Worm (Caenorhabditis elegans) whole organism, L4 larva: ENCODE measurements around the gene B0218.5.

Experiments
- T20F7.1 ChIP-seq: fragments of 200-800 bp; sonication (Bioruptor generic); optimal IDR thresholded peaks from 2 replicates; lab custom pipeline; 2018; ENCODE audit warnings: mild to moderate bottlenecking, missing genetic modification characterization, missing compliant biosample characterization
- T26A8.4 ChIP-seq: fragments of 200-800 bp; sonication (Bioruptor generic); IDR thresholded peaks from 2 replicates; pipeline ENCODE4 v1.3.6; 2022; ENCODE audit warnings: missing genetic modification characterization, missing compliant biosample characterization
- Y105C5A.15 ChIP-seq: fragments of 200-800 bp; sonication (Bioruptor generic); IDR thresholded peaks from 2 replicates; pipeline ENCODE4 v1.3.6; 2022; ENCODE audit warnings: missing genetic modification characterization, missing compliant biosample characterization
- Y75B8A.6 ChIP-seq: fragments of 200-800 bp; sonication (Bioruptor generic); IDR thresholded peaks from 2 replicates; pipeline ENCODE4 v1.3.6; 2022; ENCODE audit warnings: missing genetic modification reagents, missing genetic modification characterization, missing compliant biosample characterization
- ZK337.2 ChIP-seq: fragments of 200-800 bp; sonication (Bioruptor generic); IDR thresholded peaks from 2 replicates; pipeline ENCODE4 v1.3.6; 2022; ENCODE audit warnings: missing genetic modification reagents, missing genetic modification characterization, missing compliant biosample characterization
- ZK546.5 ChIP-seq, 2 experiments: sonication (generic microtip); optimal IDR thresholded peaks; 2 replicates each; lab custom pipeline; 2017; ENCODE audit warnings: missing biosample characterization in 2 of 2, missing genetic modification characterization in 2 of 2
- aha-1 ChIP-seq: fragments of 150-350 bp; peaks from one replicate; lab custom pipeline; 2014; ENCODE audit warnings: missing biosample characterization, missing genetic modification characterization
- attf-4 ChIP-seq: sonication (generic microtip); optimal IDR thresholded peaks from 3 replicates; lab custom pipeline; 2017; ENCODE audit warnings: missing biosample characterization, missing genetic modification characterization
- ces-1 ChIP-seq: fragments of 150-350 bp; sonication (generic microtip); optimal IDR thresholded peaks from 4 replicates; lab custom pipeline; 2014; ENCODE audit warnings: missing biosample characterization, missing genetic modification reagents, missing genetic modification characterization
- daf-19 ChIP-seq: fragments of 200-800 bp; sonication (Bioruptor generic); conservative IDR thresholded peaks from 2 replicates; pipeline ENCODE4 v1.3.6; 2022; ENCODE audit warnings: missing genetic modification characterization, missing compliant biosample characterization
- dmd-6 ChIP-seq: fragments of 200-800 bp; sonication (Bioruptor generic); IDR thresholded peaks from 2 replicates; pipeline ENCODE4 v1.3.6; 2022; ENCODE audit warnings: missing genetic modification reagents, missing genetic modification characterization, missing compliant biosample characterization
- dpl-1 ChIP-seq: fragments of 150-350 bp; optimal IDR thresholded peaks from 2 replicates; lab custom pipeline; 2014; ENCODE audit warnings: missing biosample characterization, missing genetic modification reagents, missing genetic modification characterization
- dve-1 ChIP-seq: sonication (generic microtip); optimal IDR thresholded peaks from 2 replicates; lab custom pipeline; 2017; ENCODE audit warnings: antibody characterized with exemption, mild to moderate bottlenecking, missing genetic modification characterization, missing compliant biosample characterization; ENCODE audit not compliant: insufficient read depth
- egl-27 ChIP-seq: sonication (generic microtip); optimal IDR thresholded peaks from 3 replicates; lab custom pipeline; 2017; ENCODE audit warnings: missing biosample characterization, missing genetic modification reagents, missing genetic modification characterization
- egl-43 ChIP-seq: fragments of 200-800 bp; sonication (Bioruptor generic); IDR thresholded peaks from 2 replicates; pipeline ENCODE4 v1.3.6; 2022; ENCODE audit warnings: missing genetic modification reagents, missing genetic modification characterization, missing compliant biosample characterization
- fkh-10 ChIP-seq: fragments of 150-350 bp; optimal IDR thresholded peaks from 2 replicates; lab custom pipeline; 2014; ENCODE audit warnings: missing biosample characterization, missing genetic modification reagents, missing genetic modification characterization
- gei-8 ChIP-seq: fragments of 200-800 bp; sonication (Bioruptor generic); optimal IDR thresholded peaks from 2 replicates; lab custom pipeline; 2018; ENCODE audit warnings: mild to moderate bottlenecking, missing genetic modification characterization, missing compliant biosample characterization
- hif-1 ChIP-seq, 2 experiments: sonication (generic microtip); optimal IDR thresholded peaks; 2 replicates each; lab custom pipeline; 2016 to 2017; ENCODE audit warnings: missing compliant biosample characterization in 2 of 2, missing genetic modification characterization in 2 of 2, missing genetic modification reagents in 2 of 2, missing genotype in 2 of 2, mild to moderate bottlenecking in 1 of 2
- hlh-11 ChIP-seq: fragments of 200-800 bp; sonication (Bioruptor generic); optimal IDR thresholded peaks from 2 replicates; lab custom pipeline; 2018; ENCODE audit warnings: mild to moderate bottlenecking, missing genetic modification characterization, missing compliant biosample characterization
- hlh-30 ChIP-seq: sonication (generic microtip); optimal IDR thresholded peaks from 2 replicates; lab custom pipeline; 2017; ENCODE audit warnings: antibody characterized with exemption, mild to moderate bottlenecking, missing genetic modification characterization, missing compliant biosample characterization; ENCODE audit not compliant: insufficient read depth
- hmg-1.1 ChIP-seq: fragments of 200-800 bp; sonication (Bioruptor generic); IDR thresholded peaks from 2 replicates; pipeline ENCODE4 v1.3.6; 2022; ENCODE audit warnings: missing genetic modification reagents, missing genetic modification characterization, missing compliant biosample characterization
- jun-1 ChIP-seq: fragments of 150-350 bp; optimal IDR thresholded peaks from 2 replicates; lab custom pipeline; 2014; ENCODE audit warnings: missing biosample characterization, missing genetic modification reagents, missing genetic modification characterization
- lin-1 ChIP-seq: fragments of 200-800 bp; sonication (Bioruptor generic); IDR thresholded peaks from 2 replicates; pipeline ENCODE4 v1.3.6; 2022; ENCODE audit warnings: missing genetic modification reagents, missing genetic modification characterization, missing compliant biosample characterization
- lin-29 ChIP-seq: fragments of 200-800 bp; sonication (Bioruptor generic); IDR thresholded peaks from 2 replicates; pipeline ENCODE4 v1.3.6; 2022; ENCODE audit warnings: missing genetic modification reagents, missing genetic modification characterization, missing compliant biosample characterization
- lin-38 ChIP-seq: fragments of 200-800 bp; sonication (Bioruptor generic); IDR thresholded peaks from 2 replicates; pipeline ENCODE4 v1.3.6; 2022; ENCODE audit warnings: missing genetic modification reagents, missing genetic modification characterization, missing compliant biosample characterization
- lsy-2 ChIP-seq, 2 experiments: fragments of 150-350 bp in 1 of 2; sonication (generic microtip) in 1 of 2; optimal IDR thresholded peaks; 2 replicates each; lab custom pipeline; 2014 to 2017; ENCODE audit warnings: missing biosample characterization in 2 of 2, missing genetic modification characterization in 2 of 2
- madf-5 ChIP-seq, 2 experiments: fragments of 200-800 bp; sonication (Bioruptor generic); IDR thresholded peaks; 2 replicates each; pipeline ENCODE4 v1.3.6; 2022; ENCODE audit warnings: missing compliant biosample characterization in 2 of 2, missing genetic modification characterization in 2 of 2
- mdl-1 ChIP-seq, 2 experiments: fragments of 150-350 bp in 1 of 2; sonication (generic microtip) in 1 of 2; optimal IDR thresholded peaks; 2 replicates each; lab custom pipeline; 2014 to 2017; ENCODE audit warnings: missing biosample characterization in 2 of 2, missing genetic modification characterization in 2 of 2
- mxl-2 ChIP-seq: fragments of 200-800 bp; sonication (Bioruptor generic); conservative IDR thresholded peaks from 2 replicates; pipeline ENCODE4 v1.3.6; 2022; ENCODE audit warnings: missing genetic modification reagents, missing genetic modification characterization, missing compliant biosample characterization
- nhr-10 ChIP-seq: fragments of 150-350 bp; optimal IDR thresholded peaks from 2 replicates; lab custom pipeline; 2014; ENCODE audit warnings: missing biosample characterization, missing genetic modification characterization
- nhr-102 ChIP-seq: sonication (generic microtip); optimal IDR thresholded peaks from 2 replicates; lab custom pipeline; 2016; ENCODE audit warnings: mild to moderate bottlenecking, missing genetic modification characterization, moderate library complexity, missing compliant biosample characterization
- nhr-25 ChIP-seq: sonication (generic microtip); optimal IDR thresholded peaks from 2 replicates; lab custom pipeline; 2017; ENCODE audit warnings: missing genetic modification characterization, mild to moderate bottlenecking, missing compliant biosample characterization, antibody characterized with exemption, moderate library complexity, borderline replicate concordance; ENCODE audit not compliant: insufficient read depth
- nhr-28 ChIP-seq: fragments of 150-350 bp; optimal IDR thresholded peaks from 2 replicates; lab custom pipeline; 2014; ENCODE audit warnings: missing biosample characterization, missing genetic modification characterization
- nhr-41 ChIP-seq: fragments of 200-800 bp; sonication (Bioruptor generic); IDR thresholded peaks from 2 replicates; pipeline ENCODE4 v1.3.6; 2022; ENCODE audit warnings: missing genetic modification reagents, missing genetic modification characterization, missing compliant biosample characterization
- nhr-6 ChIP-seq: fragments of 150-350 bp; optimal IDR thresholded peaks from 2 replicates; lab custom pipeline; 2014; ENCODE audit warnings: missing biosample characterization, missing genetic modification characterization
- nhr-77 ChIP-seq: fragments of 150-350 bp; optimal IDR thresholded peaks from 2 replicates; lab custom pipeline; 2014; ENCODE audit warnings: missing biosample characterization, missing genetic modification characterization
- php-3 ChIP-seq: fragments of 200-800 bp; sonication (Bioruptor generic); IDR thresholded peaks from 2 replicates; pipeline ENCODE4 v1.3.6; 2022; ENCODE audit warnings: missing genetic modification reagents, missing genetic modification characterization, missing compliant biosample characterization
- pqm-1 ChIP-seq: sonication (generic microtip); optimal IDR thresholded peaks from 2 replicates; lab custom pipeline; 2017; ENCODE audit warnings: missing biosample characterization, missing genetic modification characterization
- saeg-2 ChIP-seq: fragments of 200-800 bp; sonication (Bioruptor generic); IDR thresholded peaks from 2 replicates; pipeline ENCODE4 v1.3.6; 2022; ENCODE audit warnings: missing genetic modification reagents, missing genetic modification characterization, missing compliant biosample characterization
- spr-1 ChIP-seq: sonication (generic microtip); optimal IDR thresholded peaks from 2 replicates; lab custom pipeline; 2016; ENCODE audit warnings: mild to moderate bottlenecking, missing genetic modification characterization, missing compliant biosample characterization
- spr-3 ChIP-seq: fragments of 200-800 bp; sonication (Bioruptor generic); optimal IDR thresholded peaks from 2 replicates; lab custom pipeline; 2018; ENCODE audit warnings: mild to moderate bottlenecking, missing genetic modification characterization, missing compliant biosample characterization
- unc-130 ChIP-seq: sonication (generic microtip); optimal IDR thresholded peaks from 2 replicates; lab custom pipeline; 2016; ENCODE audit warnings: missing genetic modification reagents, missing genetic modification characterization, missing compliant biosample characterization
- vab-7 ChIP-seq: fragments of 200-800 bp; sonication (Bioruptor generic); IDR thresholded peaks from 2 replicates; pipeline ENCODE4 v1.3.6; 2022; ENCODE audit warnings: missing genetic modification reagents, missing genetic modification characterization, missing compliant biosample characterization
- zfp-2 ChIP-seq: sonication (generic microtip); optimal IDR thresholded peaks from 2 replicates; lab custom pipeline; 2016; ENCODE audit warnings: mild to moderate bottlenecking, missing genetic modification characterization, missing compliant biosample characterization
- zip-2 ChIP-seq: fragments of 150-350 bp; optimal IDR thresholded peaks from 2 replicates; lab custom pipeline; 2014; ENCODE audit warnings: missing biosample characterization, missing genetic modification characterization

B0218.5 gene

ce11 chrIV:8170264-8170663 lies 13.2 kb upstream of the B0218.5 start:
- TF ChIP-seq lin-29 (GFP tag; lab: Robert Waterston, UW) (no peak), T26A8.4 (no peak), dve-1 (peak; percentile 32), lin-38 (GFP tag; lab: Robert Waterston, UW) (no peak), nhr-28 (peak; percentile 77), Y105C5A.15 (no peak), hmg-1.1 (GFP tag; lab: Robert Waterston, UW) (0 out of 2 replicates have a peak, but pooled peaks have one; percentile 7), dmd-6 (no peak), pqm-1 (tag; lab: Kevin White, UChicago) (no peak), ZK337.2 (GFP tag; lab: Robert Waterston, UW) (no peak), nhr-102 (tag; lab: Kevin White, UChicago) (no peak), hlh-11 (peak; percentile 38), nhr-41 (no peak), saeg-2 (GFP tag; lab: Robert Waterston, UW) (no peak), aha-1 (tag; lab: Kevin White, UChicago) (no peak), nhr-6 (tag; lab: Kevin White, UChicago) (peak; percentile 3), nhr-25 (tag; lab: Kevin White, UChicago) (peak; percentile 5), daf-19 (no peak), mxl-2 (GFP tag; lab: Robert Waterston, UW) (no peak), ZK546.5 (tag; optimal IDR thresholded peaks at IDR 0.05; lab: Kevin White, UChicago) (no peak), mdl-1 (tag; optimal IDR thresholded peaks at IDR 0.05; lab: Kevin White, UChicago) (peak in 1 of 2 experiments; percentile 48), egl-43 (no peak), zfp-2 (tag; lab: Kevin White, UChicago) (no peak), dpl-1 (GFP tag; lab: Kevin White, UChicago) (no peak), Y75B8A.6 (GFP tag; lab: Robert Waterston, UW) (no peak), unc-130 (no peak), hlh-30 (tag; lab: Kevin White, UChicago) (no peak), T20F7.1 (GFP tag; lab: Kevin White, UChicago) (no peak)
- TF ChIP-seq, all 104 proteins: peak for 7

- TF ChIP-seq vab-7 (GFP tag; lab: Robert Waterston, UW) (no peak), zip-2 (tag; lab: Kevin White, UChicago) (no peak), egl-27 (tag; lab: Kevin White, UChicago) (no peak), dpl-1 (GFP tag; lab: Kevin White, UChicago) (no peak), hif-1 (tag; optimal IDR thresholded peaks at IDR 0.05; lab: Kevin White, UChicago) (no peak), nhr-10 (no peak), ces-1 (GFP tag; lab: Kevin White, UChicago) (no peak), php-3 (no peak), egl-43 (no peak), gei-8 (GFP tag; lab: Kevin White, UChicago) (no peak), hlh-11 (no peak), nhr-6 (tag; lab: Kevin White, UChicago) (no peak)
- TF ChIP-seq, all 104 proteins: peak for 0
These were observed 12.6 kb upstream of the B0218.5 start, which contains the start of gene C07G1.15 for ce11 chrIV:8169674-8170073. Gene C07G1.15, plus strand, starts transcription at chrIV:8169974.

- no peak for TF ChIP-seq lin-1 (GFP tag; lab: Robert Waterston, UW)
- no peak for TF ChIP-seq spr-1 (tag; lab: Kevin White, UChicago)
- peak; percentile 33 for TF ChIP-seq pqm-1 (tag; lab: Kevin White, UChicago)
- no peak for TF ChIP-seq jun-1
- no peak for TF ChIP-seq dpl-1 (GFP tag; lab: Kevin White, UChicago)
- peak; percentile 2 for TF ChIP-seq nhr-28
- TF ChIP-seq daf-19 = no peak
- TF ChIP-seq spr-3 (GFP tag; lab: Kevin White, UChicago) = no peak
- TF ChIP-seq hif-1 (tag; optimal IDR thresholded peaks at IDR 0.05; lab: Kevin White, UChicago) = no peak
- no peak for TF ChIP-seq attf-4 (tag; lab: Kevin White, UChicago)
- no peak for TF ChIP-seq lsy-2 (tag; optimal IDR thresholded peaks at IDR 0.05; lab: Kevin White, UChicago)
- no peak for TF ChIP-seq nhr-77 (tag; lab: Kevin White, UChicago)
- TF ChIP-seq fkh-10 (GFP tag; lab: Kevin White, UChicago) = no peak
- TF ChIP-seq madf-5 (GFP tag; IDR thresholded peaks at IDR 0.05; lab: Robert Waterston, UW) = no peak
- no peak for TF ChIP-seq dmd-6
- peak; percentile 9 for TF ChIP-seq dve-1
- TF ChIP-seq unc-130 = no peak
These were observed 11.6 kb upstream of the B0218.5 start, which contains the start of gene clec-52 for ce11 chrIV:8168660-8169059. Gene clec-52, minus strand, starts transcription at chrIV:8168760.
